Worm (Caenorhabditis elegans) whole organism, L3 larva: ENCODE data around the gene R07E5.19.

ENCODE experiments used
- ZK546.5 ChIP-seq: sonication (generic microtip); optimal IDR thresholded peaks from 2 replicates; lab custom pipeline; 2017; ENCODE audit warnings: missing biosample characterization, missing genetic modification characterization
- ama-1 ChIP-seq: fragments of 150-350 bp; optimal IDR thresholded peaks from 2 replicates; lab custom pipeline; 2018
- ceh-16 ChIP-seq: sonication (generic microtip); optimal IDR thresholded peaks from 2 replicates; lab custom pipeline; 2017; ENCODE audit warnings: missing biosample characterization, missing genetic modification characterization
- ceh-28 ChIP-seq: fragments of 150-350 bp; optimal IDR thresholded peaks from 2 replicates; lab custom pipeline; 2014; ENCODE audit warnings: missing biosample characterization, missing genetic modification reagents, missing genetic modification characterization
- ceh-82 ChIP-seq: fragments of 150-350 bp; optimal IDR thresholded peaks from 2 replicates; lab custom pipeline; 2014; ENCODE audit warnings: missing biosample characterization, missing genetic modification characterization
- daf-12 ChIP-seq: fragments of 150-350 bp; optimal IDR thresholded peaks from 2 replicates; lab custom pipeline; 2014; ENCODE audit warnings: missing biosample characterization, missing genetic modification reagents, missing genetic modification characterization
- egl-27 ChIP-seq: sonication (generic microtip); optimal IDR thresholded peaks from 4 replicates; lab custom pipeline; 2017; ENCODE audit warnings: missing biosample characterization, missing genetic modification reagents, missing genetic modification characterization
- egl-5 ChIP-seq: fragments of 150-350 bp; optimal IDR thresholded peaks from 2 replicates; lab custom pipeline; 2017; ENCODE audit warnings: missing biosample characterization, missing genetic modification reagents, missing genetic modification characterization, inconsistent platforms
- elt-1 ChIP-seq: fragments of 150-350 bp; optimal IDR thresholded peaks from 2 replicates; lab custom pipeline; 2014; ENCODE audit warnings: missing biosample characterization, missing genetic modification characterization
- elt-2 ChIP-seq: sonication (generic microtip); optimal IDR thresholded peaks from 2 replicates; lab custom pipeline; 2016; ENCODE audit warnings: missing genetic modification reagents, mild to moderate bottlenecking, missing genetic modification characterization, missing compliant biosample characterization
- elt-3 ChIP-seq, 3 experiments: fragments of 150-350 bp in 1 of 3; sonication (generic microtip) in 2 of 3; optimal IDR thresholded peaks; 2 replicates in 2 of 3; 4 replicates in 1 of 3; lab custom pipeline; 2014 to 2017; ENCODE audit warnings: missing biosample characterization in 3 of 3, missing genetic modification characterization in 3 of 3
- fkh-10 ChIP-seq: sonication (generic microtip); optimal IDR thresholded peaks from 2 replicates; lab custom pipeline; 2017; ENCODE audit warnings: missing biosample characterization, missing genetic modification reagents, missing genetic modification characterization
- fkh-2 ChIP-seq: fragments of 150-350 bp; optimal IDR thresholded peaks from 2 replicates; lab custom pipeline; 2014; ENCODE audit warnings: missing biosample characterization, missing genetic modification reagents, missing genetic modification characterization
- fos-1 ChIP-seq: fragments of 150-350 bp; optimal IDR thresholded peaks from 2 replicates; lab custom pipeline; 2014; ENCODE audit warnings: missing biosample characterization, missing genetic modification characterization
- hmg-11 ChIP-seq: sonication (generic microtip); optimal IDR thresholded peaks from 2 replicates; lab custom pipeline; 2016; ENCODE audit warnings: missing genetic modification characterization, missing compliant biosample characterization
- jun-1 ChIP-seq: fragments of 150-350 bp; optimal IDR thresholded peaks from 2 replicates; lab custom pipeline; 2014; ENCODE audit warnings: missing biosample characterization, missing genetic modification reagents, missing genetic modification characterization
- lin-15B ChIP-seq: fragments of 150-350 bp; optimal IDR thresholded peaks from 2 replicates; lab custom pipeline; 2014; ENCODE audit warnings: missing biosample characterization, missing genetic modification characterization
- lin-39 ChIP-seq: fragments of 150-350 bp; optimal IDR thresholded peaks from 2 replicates; lab custom pipeline; 2018; ENCODE audit warnings: missing biosample characterization, missing genetic modification reagents, missing genetic modification characterization
- lsy-12 ChIP-seq: sonication (generic microtip); optimal IDR thresholded peaks from 2 replicates; lab custom pipeline; 2016; ENCODE audit warnings: mild to moderate bottlenecking, missing genetic modification characterization, missing compliant biosample characterization
- nfya-1 ChIP-seq: sonication (generic microtip); optimal IDR thresholded peaks from 2 replicates; lab custom pipeline; 2017; ENCODE audit warnings: missing genetic modification characterization, mild to moderate bottlenecking, missing compliant biosample characterization, antibody characterized with exemption, moderate library complexity; ENCODE audit not compliant: insufficient read depth
- nhr-11 ChIP-seq: fragments of 150-350 bp; optimal IDR thresholded peaks from 2 replicates; lab custom pipeline; 2014; ENCODE audit warnings: missing biosample characterization, missing genetic modification characterization
- nhr-23 ChIP-seq: fragments of 150-350 bp; optimal IDR thresholded peaks from 2 replicates; lab custom pipeline; 2014; ENCODE audit warnings: missing biosample characterization, missing genetic modification reagents, missing genetic modification characterization
- nhr-237 ChIP-seq: fragments of 150-350 bp; optimal IDR thresholded peaks from 2 replicates; lab custom pipeline; 2014; ENCODE audit warnings: missing biosample characterization, missing genetic modification characterization
- nhr-25 ChIP-seq: sonication (generic microtip); optimal IDR thresholded peaks from 2 replicates; lab custom pipeline; 2017; ENCODE audit warnings: missing biosample characterization, missing genetic modification characterization
- nhr-28 ChIP-seq: fragments of 150-350 bp; optimal IDR thresholded peaks from 2 replicates; lab custom pipeline; 2014; ENCODE audit warnings: missing biosample characterization, missing genetic modification characterization
- nhr-43 ChIP-seq: sonication (generic microtip); optimal IDR thresholded peaks from 2 replicates; lab custom pipeline; 2016; ENCODE audit warnings: mild to moderate bottlenecking, missing genetic modification characterization, missing compliant biosample characterization; ENCODE audit not compliant: poor library complexity, severe bottlenecking
- nhr-76 ChIP-seq: fragments of 150-350 bp; sonication (generic microtip); optimal IDR thresholded peaks from 5 replicates; lab custom pipeline; 2014; ENCODE audit warnings: missing biosample characterization, missing genetic modification characterization
- nhr-77 ChIP-seq: fragments of 150-350 bp; optimal IDR thresholded peaks from 2 replicates; lab custom pipeline; 2014; ENCODE audit warnings: missing biosample characterization, missing genetic modification characterization
- pha-4 ChIP-seq: fragments of 150-350 bp; optimal IDR thresholded peaks from 2 replicates; lab custom pipeline; 2014; ENCODE audit warnings: missing biosample characterization, missing genetic modification reagents, missing genetic modification characterization
- pqm-1 ChIP-seq: fragments of 150-350 bp; optimal IDR thresholded peaks from 2 replicates; lab custom pipeline; 2017; ENCODE audit warnings: missing biosample characterization, missing genetic modification characterization, inconsistent platforms
- skn-1 ChIP-seq: fragments of 150-350 bp; optimal IDR thresholded peaks from 2 replicates; lab custom pipeline; 2014; ENCODE audit warnings: missing biosample characterization, missing genetic modification characterization
- snpc-4 ChIP-seq: fragments of 150-350 bp; optimal IDR thresholded peaks from 2 replicates; lab custom pipeline; 2014; ENCODE audit warnings: missing biosample characterization, missing genetic modification characterization
- tbx-2 ChIP-seq: sonication (generic microtip); optimal IDR thresholded peaks from 2 replicates; lab custom pipeline; 2016; ENCODE audit warnings: mild to moderate bottlenecking, missing genetic modification characterization, missing compliant biosample characterization
- unc-62 ChIP-seq: fragments of 150-350 bp; sonication (generic microtip); optimal IDR thresholded peaks from 4 replicates; lab custom pipeline; 2014; ENCODE audit warnings: missing biosample characterization, missing genetic modification reagents, missing genetic modification characterization
- zag-1 ChIP-seq: fragments of 150-350 bp; optimal IDR thresholded peaks from 2 replicates; lab custom pipeline; 2014; ENCODE audit warnings: missing biosample characterization, missing genetic modification characterization
- ztf-11 ChIP-seq: fragments of 150-350 bp; optimal IDR thresholded peaks from 2 replicates; lab custom pipeline; 2014; ENCODE audit warnings: missing biosample characterization, missing genetic modification characterization

R07E5.19 gene

ce11 chrIII:4419117-4419978 lies 1.5 kb upstream of the R07E5.19 start, which contains the start of the genes R07E5.7 and cku-80 (continued):
- no peak for TF ChIP-seq egl-27 (tag; lab: Kevin White, UChicago)
- no peak for TF ChIP-seq nhr-11 (tag; lab: Kevin White, UChicago)
- no peak for TF ChIP-seq tbx-2 (tag; lab: Kevin White, UChicago)
- no peak for TF ChIP-seq elt-3 (tag; optimal IDR thresholded peaks at IDR 0.05; lab: Kevin White, UChicago)
- no peak for TF ChIP-seq nhr-76
- no peak for TF ChIP-seq fos-1 (tag; lab: Kevin White, UChicago)
- TF ChIP-seq fkh-2 (tag; lab: Kevin White, UChicago) = no peak
- TF ChIP-seq nhr-28 (tag; lab: Kevin White, UChicago) = no peak
- peak; percentile 60 for TF ChIP-seq snpc-4 (tag; lab: Kevin White, UChicago)
- TF ChIP-seq egl-5 (tag; lab: Kevin White, UChicago) = no peak
- TF ChIP-seq ama-1 (lab: Kevin White, UChicago) = peak; percentile 17
- TF ChIP-seq nhr-23 (tag; lab: Kevin White, UChicago) = peak; percentile 66

ce11 chrIII:4415135-4415534 lies 2.7 kb downstream of the R07E5.19 start, which contains the start of gene R07E5.11:
Gene R07E5.11 (minus strand): TSS chrIII:4415235.
- TF ChIP-seq ZK546.5 (tag; lab: Kevin White, UChicago) = no peak
- TF ChIP-seq ztf-11 (tag; lab: Kevin White, UChicago) = no peak
- no peak for TF ChIP-seq tbx-2 (tag; lab: Kevin White, UChicago)
- TF ChIP-seq fkh-10 (GFP tag; lab: Kevin White, UChicago) = no peak
- no peak for TF ChIP-seq elt-3 (tag; optimal IDR thresholded peaks at IDR 0.05; lab: Kevin White, UChicago)
- no peak for TF ChIP-seq ama-1 (lab: Kevin White, UChicago)
- TF ChIP-seq hmg-11 (tag; lab: Kevin White, UChicago) = no peak
- no peak for TF ChIP-seq elt-1 (tag; lab: Kevin White, UChicago)
- TF ChIP-seq ceh-82 (tag; lab: Kevin White, UChicago) = no peak
- TF ChIP-seq nhr-77 = no peak
- no peak for TF ChIP-seq fkh-2 (tag; lab: Kevin White, UChicago)
- TF ChIP-seq ceh-16 (tag; lab: Kevin White, UChicago) = no peak
- no peak for TF ChIP-seq daf-12 (tag; lab: Kevin White, UChicago)
- no peak for TF ChIP-seq zag-1 (tag; lab: Kevin White, UChicago)
- TF ChIP-seq unc-62 = no peak
- TF ChIP-seq nhr-28 (tag; lab: Kevin White, UChicago) = no peak
- no peak for TF ChIP-seq pqm-1 (tag; lab: Kevin White, UChicago)
- no peak for TF ChIP-seq nhr-237

- TF ChIP-seq lsy-12 (peak; percentile 63), lin-15B (tag; lab: Kevin White, UChicago) (peak; percentile 0), pha-4 (peak; percentile 14), tbx-2 (tag; lab: Kevin White, UChicago) (peak; percentile 9), lin-39 (peak; percentile 33), elt-2 (tag; lab: Kevin White, UChicago) (peak; percentile 30), nhr-25 (tag; lab: Kevin White, UChicago) (peak; percentile 22), nhr-43 (tag; lab: Kevin White, UChicago) (peak; percentile 71), snpc-4 (tag; lab: Kevin White, UChicago) (peak; percentile 98), nhr-23 (tag; lab: Kevin White, UChicago) (peak; percentile 29), nfya-1 (tag; lab: Kevin White, UChicago) (peak; percentile 55), hmg-11 (tag; lab: Kevin White, UChicago) (peak; percentile 43)
Observed at ce11 chrIII:4414041-4414440, 3.8 kb downstream of the R07E5.19 start.

- peak; percentile 64 for TF ChIP-seq pha-4
- peak in 2 of 3 experiments; percentile 68 to 80 for TF ChIP-seq elt-3 (tag; optimal IDR thresholded peaks at IDR 0.05; lab: Kevin White, UChicago)
- TF ChIP-seq jun-1 (tag; lab: Kevin White, UChicago) = peak; percentile 51
- TF ChIP-seq nhr-23 (tag; lab: Kevin White, UChicago) = no peak
- TF ChIP-seq snpc-4 (tag; lab: Kevin White, UChicago) = peak; percentile 57
- peak; percentile 48 for TF ChIP-seq skn-1 (tag; lab: Kevin White, UChicago)
- peak; percentile 89 for TF ChIP-seq elt-2 (tag; lab: Kevin White, UChicago)
- TF ChIP-seq ceh-82 (tag; lab: Kevin White, UChicago) = no peak
- peak; percentile 19 for TF ChIP-seq ceh-28 (tag; lab: Kevin White, UChicago)
- TF ChIP-seq pqm-1 (tag; lab: Kevin White, UChicago) = peak; percentile 95
Observed at ce11 chrIII:4413099-4413498, 4.8 kb downstream of the R07E5.19 start, which contains the start of gene mpc-1. Gene mpc-1 (plus strand): TSS chrIII:4413457.
